Worm (Caenorhabditis elegans) whole organism, mixed stage, embryonic: Measurements from ENCODE around the gene clec-215.

Source experiments
- M03D4.4 ChIP-seq: sonication (generic microtip); optimal IDR thresholded peaks from 2 replicates; lab custom pipeline; 2017; ENCODE audit warnings: mild to moderate bottlenecking, missing genetic modification characterization, missing compliant biosample characterization
- ceh-43 ChIP-seq: fragments of 200-800 bp; sonication (Bioruptor generic); optimal IDR thresholded peaks from 2 replicates; lab custom pipeline; 2018; ENCODE audit warnings: mild to moderate bottlenecking, missing genetic modification characterization, moderate library complexity, missing compliant biosample characterization
- ceh-83 ChIP-seq: fragments of 200-800 bp; sonication (Bioruptor generic); optimal IDR thresholded peaks from 2 replicates; lab custom pipeline; 2018; ENCODE audit warnings: mild to moderate bottlenecking, missing genetic modification characterization, missing compliant biosample characterization
- elt-1 ChIP-seq: sonication (generic microtip); optimal IDR thresholded peaks from 2 replicates; lab custom pipeline; 2017; ENCODE audit warnings: missing genetic modification characterization, mild to moderate bottlenecking, missing compliant biosample characterization, antibody characterized with exemption, moderate library complexity, borderline replicate concordance; ENCODE audit not compliant: insufficient read depth
- hlh-1 ChIP-seq: fragments of 150-350 bp; optimal IDR thresholded peaks from 2 replicates; lab custom pipeline; 2014; ENCODE audit warnings: missing biosample characterization, missing genetic modification reagents, missing genetic modification characterization
- lsy-2 ChIP-seq: fragments of 150-350 bp; optimal IDR thresholded peaks from 2 replicates; lab custom pipeline; 2014; ENCODE audit warnings: missing biosample characterization, missing genetic modification characterization
- mab-5 ChIP-seq: fragments of 150-350 bp; optimal IDR thresholded peaks from 2 replicates; lab custom pipeline; 2014; ENCODE audit warnings: missing biosample characterization, missing genetic modification characterization
- mep-1 ChIP-seq: fragments of 150-350 bp; optimal IDR thresholded peaks from 2 replicates; lab custom pipeline; 2017; ENCODE audit warnings: missing biosample characterization, missing genetic modification reagents, missing genetic modification characterization, inconsistent platforms
- mls-2 ChIP-seq: sonication (generic microtip); optimal IDR thresholded peaks from 2 replicates; lab custom pipeline; 2016; ENCODE audit warnings: mild to moderate bottlenecking, missing genetic modification characterization, moderate library complexity, missing compliant biosample characterization
- sem-2 ChIP-seq: fragments of 200-800 bp; sonication (Bioruptor generic); optimal IDR thresholded peaks from 2 replicates; lab custom pipeline; 2018; ENCODE audit warnings: mild to moderate bottlenecking, missing genetic modification characterization, missing compliant biosample characterization
- sptf-1 ChIP-seq: sonication (generic microtip); optimal IDR thresholded peaks from 2 replicates; lab custom pipeline; 2017; ENCODE audit warnings: mild to moderate bottlenecking, missing genetic modification characterization, moderate library complexity, missing compliant biosample characterization
- tbx-8 ChIP-seq: fragments of 200-800 bp; sonication (Bioruptor generic); optimal IDR thresholded peaks from 2 replicates; lab custom pipeline; 2018; ENCODE audit warnings: mild to moderate bottlenecking, missing genetic modification characterization, moderate library complexity, missing compliant biosample characterization
- ztf-11 ChIP-seq: fragments of 150-350 bp; optimal IDR thresholded peaks from 2 replicates; lab custom pipeline; 2014; ENCODE audit warnings: missing biosample characterization, missing genetic modification characterization

Gene clec-215

ce11 chrV:7651757-7652156, 39.6 kb downstream of the clec-215 start, which contains the start of gene srh-234:
Gene srh-234 (minus strand): TSS chrV:7651857.
- no peak for TF ChIP-seq mls-2 (tag; lab: Kevin White, UChicago)
- TF ChIP-seq ceh-43 (GFP tag; lab: Kevin White, UChicago) = no peak
- TF ChIP-seq lsy-2 (tag; lab: Kevin White, UChicago) = no peak
- TF ChIP-seq sptf-1 (tag; lab: Kevin White, UChicago) = no peak
- no peak for TF ChIP-seq elt-1 (tag; lab: Kevin White, UChicago)

- TF ChIP-seq ceh-83 (GFP tag; lab: Kevin White, UChicago) (no peak), mep-1 (tag; lab: Kevin White, UChicago) (no peak), hlh-1 (no peak), lsy-2 (tag; lab: Kevin White, UChicago) (no peak), sem-2 (GFP tag; lab: Kevin White, UChicago) (no peak), M03D4.4 (tag; lab: Kevin White, UChicago) (no peak), tbx-8 (no peak), elt-1 (tag; lab: Kevin White, UChicago) (no peak), ztf-11 (tag; lab: Kevin White, UChicago) (no peak), mab-5 (no peak), ceh-43 (GFP tag; lab: Kevin White, UChicago) (no peak)
These were observed 41.4 kb downstream of the clec-215 start, which contains the start of gene srh-200 for ce11 chrV:7653567-7653966. Gene srh-200 (minus strand): TSS chrV:7653667.
